Fruit fly (Drosophila melanogaster) whole organism, embryonic: ENCODE measurements around the gene mRpS25.
A peak's percentile ranks its signal among the peaks of the same experiment; 100 is the strongest.

Experiments
- Asciz ChIP-seq: fragments of 200-800 bp; sonication (Bioruptor generic); optimal IDR thresholded peaks from 2 replicates; lab custom pipeline; 2017; ENCODE audit warnings: missing biosample characterization, mild to moderate bottlenecking, missing genetic modification characterization, missing genetic modification reagents
- Atf6 ChIP-seq: fragments of 200-800 bp; sonication (Bioruptor generic); IDR thresholded peaks from 2 replicates; pipeline ENCODE4 v1.3.6; 2022; ENCODE audit warnings: missing biosample characterization, missing genetic modification characterization
- BEAF-32 ChIP-seq: fragments of 200-800 bp; sonication (Bioruptor generic); optimal IDR thresholded peaks from 3 replicates; lab custom pipeline; 2017; ENCODE audit warnings: missing biosample characterization, missing genetic modification characterization, mild to moderate bottlenecking, moderate library complexity, missing genetic modification reagents
- CG10654 ChIP-seq: fragments of 200-800 bp; sonication (Bioruptor generic); optimal IDR thresholded peaks from 2 replicates; lab custom pipeline; 2016; ENCODE audit warnings: missing biosample characterization, missing genetic modification characterization
- CG11085 ChIP-seq: fragments of 200-800 bp; sonication (Bioruptor generic); IDR thresholded peaks from 2 replicates; pipeline ENCODE4 v1.3.6; 2022; ENCODE audit warnings: missing biosample characterization, missing genetic modification characterization
- CG11456 ChIP-seq: fragments of 200-800 bp; sonication (Bioruptor generic); IDR thresholded peaks from 3 replicates; pipeline ENCODE4 v1.3.6; 2022; ENCODE audit warnings: missing biosample characterization, missing genetic modification characterization
- CG11504 ChIP-seq: fragments of 200-800 bp; sonication (Bioruptor generic); optimal IDR thresholded peaks from 3 replicates; lab custom pipeline; 2019; ENCODE audit warnings: missing biosample characterization, mild to moderate bottlenecking, missing genetic modification characterization, moderate library complexity
- CG11723 ChIP-seq: fragments of 200-800 bp; sonication (Bioruptor generic); optimal IDR thresholded peaks from 2 replicates; lab custom pipeline; 2017; ENCODE audit warnings: missing biosample characterization, mild to moderate bottlenecking, missing genetic modification characterization
- CG12769 ChIP-seq: fragments of 200-800 bp; sonication (Bioruptor generic); optimal IDR thresholded peaks from 2 replicates; lab custom pipeline; 2019; ENCODE audit warnings: missing biosample characterization, mild to moderate bottlenecking, missing genetic modification characterization, moderate library complexity
- CG14860 ChIP-seq: fragments of 200-800 bp; sonication (Bioruptor generic); IDR thresholded peaks from 3 replicates; pipeline ENCODE4 v1.3.6; 2022; ENCODE audit warnings: missing biosample characterization, missing genetic modification characterization; ENCODE audit not compliant: partially characterized antibody
- CG15479 ChIP-seq: fragments of 200-800 bp; sonication (Bioruptor generic); optimal IDR thresholded peaks from 3 replicates; lab custom pipeline; 2019; ENCODE audit warnings: missing biosample characterization, mild to moderate bottlenecking, missing genetic modification characterization, moderate library complexity
- CG15514 ChIP-seq: fragments of 200-800 bp; sonication (Bioruptor generic); optimal IDR thresholded peaks from 3 replicates; lab custom pipeline; 2017; ENCODE audit warnings: missing biosample characterization, missing genetic modification characterization, mild to moderate bottlenecking, moderate library complexity, missing genetic modification reagents
- CG17328 ChIP-seq: fragments of 200-800 bp; sonication (Bioruptor generic); IDR thresholded peaks from 2 replicates; pipeline ENCODE4 v1.3.6; 2022; ENCODE audit warnings: missing biosample characterization, missing genetic modification characterization
- CG17912 ChIP-seq: fragments of 200-800 bp; sonication (Bioruptor generic); optimal IDR thresholded peaks from 2 replicates; lab custom pipeline; 2018; ENCODE audit warnings: missing biosample characterization, mild to moderate bottlenecking, missing genetic modification characterization
- CG2678 ChIP-seq: fragments of 200-800 bp; sonication (Bioruptor generic); optimal IDR thresholded peaks from 3 replicates; lab custom pipeline; 2019; ENCODE audit warnings: missing biosample characterization, mild to moderate bottlenecking, missing genetic modification characterization, moderate library complexity
- CG2712 ChIP-seq: fragments of 200-800 bp; optimal IDR thresholded peaks from 3 replicates; lab custom pipeline; 2019; ENCODE audit warnings: missing biosample characterization, mild to moderate bottlenecking, missing genetic modification characterization, moderate library complexity
- CG33557 ChIP-seq: fragments of 200-800 bp; sonication (Bioruptor generic); optimal IDR thresholded peaks from 2 replicates; lab custom pipeline; 2019; ENCODE audit warnings: missing biosample characterization, mild to moderate bottlenecking, missing genetic modification characterization, moderate library complexity
- CG34224 ChIP-seq: fragments of 200-800 bp; sonication (Bioruptor generic); IDR thresholded peaks from 3 replicates; pipeline ENCODE4 v1.3.6; 2022; ENCODE audit warnings: missing biosample characterization, missing genetic modification characterization; ENCODE audit not compliant: partially characterized antibody
- CG4617 ChIP-seq: fragments of 200-800 bp; sonication (Bioruptor generic); optimal IDR thresholded peaks from 3 replicates; lab custom pipeline; 2016; ENCODE audit warnings: missing biosample characterization, missing genetic modification characterization, borderline replicate concordance
- CG4707 ChIP-seq: fragments of 200-800 bp; sonication (Bioruptor generic); optimal IDR thresholded peaks from 2 replicates; lab custom pipeline; 2018; ENCODE audit warnings: missing biosample characterization, mild to moderate bottlenecking, missing genetic modification characterization, moderate library complexity
- CG7839 ChIP-seq: fragments of 200-800 bp; sonication (Bioruptor generic); optimal IDR thresholded peaks from 3 replicates; lab custom pipeline; 2018; ENCODE audit warnings: missing biosample characterization, mild to moderate bottlenecking, missing genetic modification characterization, moderate library complexity
- CG8359 ChIP-seq: fragments of 200-800 bp; sonication (Bioruptor generic); optimal IDR thresholded peaks from 2 replicates; lab custom pipeline; 2017; ENCODE audit warnings: missing biosample characterization, mild to moderate bottlenecking, missing genetic modification characterization, borderline replicate concordance
- D19A ChIP-seq: fragments of 200-800 bp; optimal IDR thresholded peaks from 3 replicates; lab custom pipeline; 2019; ENCODE audit warnings: missing biosample characterization, mild to moderate bottlenecking, missing genetic modification characterization, moderate library complexity
- Dek ChIP-seq: fragments of 200-800 bp; sonication (Bioruptor generic); optimal IDR thresholded peaks from 3 replicates; lab custom pipeline; 2019; ENCODE audit warnings: missing biosample characterization, mild to moderate bottlenecking, missing genetic modification characterization, moderate library complexity
- Dip2 ChIP-seq: fragments of 200-800 bp; sonication (Bioruptor generic); IDR thresholded peaks from 2 replicates; pipeline ENCODE4 v1.3.6; 2022; ENCODE audit warnings: missing biosample characterization, missing genetic modification characterization
- Drgx ChIP-seq: fragments of 200-800 bp; sonication (Bioruptor generic); IDR thresholded peaks from 2 replicates; pipeline ENCODE4 v1.3.6; 2022; ENCODE audit warnings: missing biosample characterization, missing genetic modification characterization
- Ets65A ChIP-seq: fragments of 200-800 bp; sonication (Bioruptor generic); peaks from one replicate; lab custom pipeline; 2016; ENCODE audit warnings: missing biosample characterization, missing genetic modification characterization
- Fer1 ChIP-seq: fragments of 200-800 bp; sonication (Bioruptor generic); optimal IDR thresholded peaks from 2 replicates; lab custom pipeline; 2017; ENCODE audit warnings: missing biosample characterization, mild to moderate bottlenecking, missing genetic modification characterization
- Gug ChIP-seq: fragments of 200-800 bp; sonication (Bioruptor generic); IDR thresholded peaks from 4 replicates; pipeline ENCODE4 v1.3.6; 2022; ENCODE audit warnings: missing biosample characterization, missing genetic modification characterization
- Hr51 ChIP-seq, 2 experiments: fragments of 200-800 bp; sonication (Bioruptor generic); optimal IDR thresholded peaks; 2 replicates in 1 of 2; 3 replicates in 1 of 2; lab custom pipeline; 2016 to 2018; ENCODE audit warnings: missing biosample characterization in 2 of 2, missing genetic modification characterization in 2 of 2, mild to moderate bottlenecking in 1 of 2, moderate library complexity in 1 of 2
- Mrtf ChIP-seq: fragments of 200-800 bp; sonication (Bioruptor generic); IDR thresholded peaks from 3 replicates; pipeline ENCODE4 v1.3.6; 2022; ENCODE audit warnings: missing biosample characterization, missing genetic modification characterization
- Scr ChIP-seq: fragments of 200-800 bp; sonication (Bioruptor generic); IDR thresholded peaks from 2 replicates; pipeline ENCODE4 v1.3.6; 2022; ENCODE audit warnings: missing biosample characterization, missing genetic modification characterization; ENCODE audit not compliant: partially characterized antibody
- Spps ChIP-seq: fragments of 200-800 bp; sonication (Bioruptor generic); optimal IDR thresholded peaks from 2 replicates; lab custom pipeline; 2018; ENCODE audit warnings: missing biosample characterization, mild to moderate bottlenecking, missing genetic modification characterization
- TFAM ChIP-seq: fragments of 200-800 bp; sonication (Bioruptor generic); optimal IDR thresholded peaks from 2 replicates; lab custom pipeline; 2017; ENCODE audit warnings: missing biosample characterization, missing genetic modification characterization, inconsistent platforms
- ase ChIP-seq: fragments of 200-800 bp; sonication (Bioruptor generic); IDR thresholded peaks from 3 replicates; pipeline ENCODE4 v1.3.6; 2022; ENCODE audit warnings: missing biosample characterization, missing genetic modification characterization
- chinmo ChIP-seq: fragments of 200-800 bp; sonication (Bioruptor generic); IDR thresholded peaks from 4 replicates; pipeline ENCODE4 v1.3.6; 2022; ENCODE audit warnings: missing biosample characterization, missing genetic modification characterization; ENCODE audit not compliant: partially characterized antibody
- chn ChIP-seq: fragments of 200-800 bp; sonication (Bioruptor generic); optimal IDR thresholded peaks from 2 replicates; lab custom pipeline; 2016; ENCODE audit warnings: missing biosample characterization, missing genetic modification characterization
- croc ChIP-seq: fragments of 200-800 bp; sonication (Bioruptor generic); conservative IDR thresholded peaks from 3 replicates; pipeline ENCODE4 v1.3.6; 2022; ENCODE audit warnings: missing biosample characterization, missing genetic modification characterization
- dm ChIP-seq: fragments of 200-800 bp; sonication (Bioruptor generic); optimal IDR thresholded peaks from 3 replicates; lab custom pipeline; 2016; ENCODE audit warnings: missing biosample characterization, missing genetic modification characterization
- eyg ChIP-seq: fragments of 200-800 bp; sonication (Bioruptor generic); optimal IDR thresholded peaks from 3 replicates; lab custom pipeline; 2016; ENCODE audit warnings: missing biosample characterization, missing genetic modification characterization
- fru ChIP-seq: fragments of >200 bp; optimal IDR thresholded peaks from 2 replicates; lab custom pipeline; 2017
- gsb-n ChIP-seq: fragments of 200-800 bp; sonication (Bioruptor generic); optimal IDR thresholded peaks from 3 replicates; lab custom pipeline; 2018; ENCODE audit warnings: missing biosample characterization, mild to moderate bottlenecking, missing genetic modification characterization
- her ChIP-seq: fragments of 200-800 bp; sonication (Bioruptor generic); optimal IDR thresholded peaks from 2 replicates; lab custom pipeline; 2016; ENCODE audit warnings: missing biosample characterization, missing genetic modification characterization
- kay ChIP-seq: fragments of 200-800 bp; sonication (Bioruptor generic); optimal IDR thresholded peaks from 2 replicates; lab custom pipeline; 2016; ENCODE audit warnings: missing biosample characterization, missing genetic modification characterization
- nmo ChIP-seq: fragments of 200-800 bp; sonication (Bioruptor generic); optimal IDR thresholded peaks from 2 replicates; lab custom pipeline; 2018; ENCODE audit warnings: missing biosample characterization, mild to moderate bottlenecking, missing genetic modification characterization, moderate library complexity
- onecut ChIP-seq: fragments of 200-800 bp; sonication (Bioruptor generic); IDR thresholded peaks from 2 replicates; pipeline ENCODE4 v1.3.6; 2022; ENCODE audit warnings: missing biosample characterization, missing genetic modification characterization
- seq ChIP-seq: fragments of 200-800 bp; sonication (Bioruptor generic); IDR thresholded peaks from 2 replicates; pipeline ENCODE4 v1.3.6; 2022; ENCODE audit warnings: missing biosample characterization, missing genetic modification characterization
- shn ChIP-seq: fragments of 200-800 bp; sonication (Bioruptor generic); optimal IDR thresholded peaks from 3 replicates; lab custom pipeline; 2016; ENCODE audit warnings: missing biosample characterization, missing genetic modification characterization
- sob ChIP-seq: fragments of 200-800 bp; sonication (Bioruptor generic); IDR thresholded peaks from 2 replicates; pipeline ENCODE4 v1.3.6; 2022; ENCODE audit warnings: missing biosample characterization, missing genetic modification characterization
- ttk ChIP-seq: fragments of 200-800 bp; sonication (Bioruptor generic); IDR thresholded peaks from 2 replicates; pipeline ENCODE4 v2.1.2; 2022; ENCODE audit warnings: missing biosample characterization, missing genetic modification characterization

The mRpS25 gene

dm6 chrX:14602421-14602846, 19.7 kb upstream of the mRpS25 start, which contains the start of gene sbm (continued):
- TF ChIP-seq gsb-n (tag; lab: Kevin White, UChicago) (no peak), CG11085 (no peak), Ets65A (peak; percentile 95), CG11456 (GFP tag; lab: Robert Waterston, UW) (peak; percentile 74; the same call in 1 of the 3 replicates), Dip2 (GFP tag; lab: Robert Waterston, UW) (no peak), dm (GFP tag; lab: Kevin White, UChicago) (peak; percentile 30), chn (GFP tag; lab: Kevin White, UChicago) (peak; percentile 22), nmo (GFP tag; lab: Kevin White, UChicago) (peak; percentile 21), CG2712 (tag; lab: Kevin White, UChicago) (peak; percentile 1), her (GFP tag; lab: Kevin White, UChicago) (peak; percentile 28), Asciz (GFP tag; lab: Kevin White, UChicago) (no peak), fru (lab: Kevin White, UChicago) (no peak), Scr (peak; percentile 64), ttk (GFP tag; lab: Robert Waterston, UW) (peak; percentile 29; the same call in 1 of the 2 replicates), seq (GFP tag; lab: Robert Waterston, UW) (no peak), shn (GFP tag; lab: Kevin White, UChicago) (peak; percentile 62), CG15479 (GFP tag; lab: Kevin White, UChicago) (no peak), CG10654 (GFP tag; lab: Kevin White, UChicago) (peak; percentile 18), CG2678 (tag; lab: Kevin White, UChicago) (peak; percentile 28), Hr51 (GFP tag; optimal IDR thresholded peaks at IDR 0.05; lab: Kevin White, UChicago) (peak in 1 of 2 experiments; percentile 6), Gug (peak; percentile 79; the same call in 3 of the 4 replicates), CG8359 (no peak), CG33557 (GFP tag; lab: Kevin White, UChicago) (no peak), CG11723 (no peak), CG34224 (peak; percentile 57; the same call in 2 of the 3 replicates), BEAF-32 (GFP tag; lab: Kevin White, UChicago) (peak; percentile 32), CG4617 (GFP tag; lab: Kevin White, UChicago) (peak; percentile 45), CG17328 (peak; percentile 47; the same call in 1 of the 2 replicates), CG7839 (tag; lab: Kevin White, UChicago) (peak; percentile 23), CG11504 (tag; lab: Kevin White, UChicago) (peak; percentile 33), chinmo (peak; percentile 67; the same call in 1 of the 4 replicates), onecut (GFP tag; lab: Robert Waterston, UW) (peak; percentile 39), kay (GFP tag; lab: Kevin White, UChicago) (no peak), ase (GFP tag; lab: Robert Waterston, UW) (0 out of 3 replicates have a peak, but pooled peaks have one; percentile 58), TFAM (no peak), D19A (tag; lab: Kevin White, UChicago) (peak; percentile 31), CG4707 (GFP tag; lab: Kevin White, UChicago) (no peak), Drgx (peak; percentile 39; the same call in 1 of the 2 replicates), CG17912 (no peak), croc (GFP tag; lab: Robert Waterston, UW) (no peak), eyg (GFP tag; lab: Kevin White, UChicago) (peak; percentile 56), Spps (tag; lab: Kevin White, UChicago) (no peak), CG15514 (GFP tag; lab: Kevin White, UChicago) (peak; percentile 80), Mrtf (GFP tag; lab: Robert Waterston, UW) (peak; percentile 75), Dek (tag; lab: Kevin White, UChicago) (peak; percentile 14), sob (GFP tag; lab: Robert Waterston, UW) (peak; percentile 56; the same call in 1 of the 2 replicates), CG14860 (GFP tag; lab: Robert Waterston, UW) (peak; percentile 76; the same call in 2 of the 3 replicates), Atf6 (GFP tag; lab: Robert Waterston, UW) (peak; percentile 57), Fer1 (GFP tag; lab: Kevin White, UChicago) (peak; percentile 26), CG12769 (tag; lab: Kevin White, UChicago) (no peak)
